Worm (Caenorhabditis elegans): ENCODE results near the gene B0280.7.
A peak's percentile ranks its signal among the peaks of the same experiment; 100 is the strongest.

Gene B0280.7

ce11 chrIII:7155631-7156030 lies 43.9 kb upstream of the B0280.7 start (continued):
- no peak for TF ChIP-seq nhr-84 (tag; optimal IDR thresholded peaks at IDR 0.05)
- peak; percentile 87 to 92 for TF ChIP-seq efl-1 (optimal IDR thresholded peaks at IDR 0.05)
- TF ChIP-seq efl-1 (GFP tag; optimal IDR thresholded peaks at IDR 0.05 in 1 of 2) = peak; percentile 61 to 97
- peak; percentile 97 for TF ChIP-seq snu-23 (GFP tag; optimal IDR thresholded peaks at IDR 0.05)
- no peak for TF ChIP-seq ces-1 (GFP tag; optimal IDR thresholded peaks at IDR 0.05)
- TF ChIP-seq isw-1 (GFP tag; IDR thresholded peaks at IDR 0.05) = peak; percentile 93
- TF ChIP-seq C04F5.9 (tag; optimal IDR thresholded peaks at IDR 0.05) = peak; percentile 43
- TF ChIP-seq pag-3 (tag; optimal IDR thresholded peaks at IDR 0.05; ENCODE audit: borderline replicate concordance, insufficient read depth) = no peak
- TF ChIP-seq nhr-47 (tag; optimal IDR thresholded peaks at IDR 0.05) = peak; percentile 95
- TF ChIP-seq nhr-20 (tag; optimal IDR thresholded peaks at IDR 0.05) = peak; percentile 95
- peak; percentile 97 for TF ChIP-seq nhr-85 (tag)
- TF ChIP-seq lir-3 (tag; optimal IDR thresholded peaks at IDR 0.05; ENCODE audit: poor library complexity) = peak; percentile 75
- no peak for TF ChIP-seq F16B12.6 (tag; optimal IDR thresholded peaks at IDR 0.05)
- peak; percentile 52 for TF ChIP-seq nhr-237 (tag; optimal IDR thresholded peaks at IDR 0.05)
- peak; percentile 91 for TF ChIP-seq fkh-10 (GFP tag; optimal IDR thresholded peaks at IDR 0.05)
- TF ChIP-seq sptf-1 (tag; optimal IDR thresholded peaks at IDR 0.05) = no peak
- TF ChIP-seq nhr-11 (tag; optimal IDR thresholded peaks at IDR 0.05) = peak; percentile 92
- TF ChIP-seq hlh-17 (GFP tag; optimal IDR thresholded peaks at IDR 0.05; ENCODE audit: borderline replicate concordance) = no peak
- TF ChIP-seq lin-13 (GFP tag; optimal IDR thresholded peaks at IDR 0.05) = peak; percentile 89
- peak; percentile 99 for TF ChIP-seq nhr-71 (tag; optimal IDR thresholded peaks at IDR 0.05)
- TF ChIP-seq fos-1 (tag; optimal IDR thresholded peaks at IDR 0.05) = peak; percentile 91
- no peak for TF ChIP-seq nhr-28 (tag; optimal IDR thresholded peaks at IDR 0.05)
- peak; percentile 13 for TF ChIP-seq fkh-4 (tag; optimal IDR thresholded peaks at IDR 0.05; ENCODE audit: borderline replicate concordance)
- no peak for TF ChIP-seq tlp-1 (tag; optimal IDR thresholded peaks at IDR 0.05)
- TF ChIP-seq sox-4 (tag; optimal IDR thresholded peaks at IDR 0.05) = peak; percentile 62
- no peak for TF ChIP-seq mef-2 (tag; optimal IDR thresholded peaks at IDR 0.05)
- TF ChIP-seq zip-4 (GFP tag; optimal IDR thresholded peaks at IDR 0.05) = peak; percentile 49
- TF ChIP-seq Y116A8C.19 (tag; optimal IDR thresholded peaks at IDR 0.05; ENCODE audit: borderline replicate concordance) = no peak
- peak; percentile 86 for TF ChIP-seq nhr-90 (tag; optimal IDR thresholded peaks at IDR 0.05; ENCODE audit: poor library complexity)
- TF ChIP-seq aly-2 (tag; optimal IDR thresholded peaks at IDR 0.05) = peak; percentile 69
- TF ChIP-seq fkh-8 (tag; optimal IDR thresholded peaks at IDR 0.05) = peak; percentile 98
- TF ChIP-seq hpl-2 (GFP tag; optimal IDR thresholded peaks at IDR 0.05) = peak; percentile 75

ce11 chrIII:7154526-7154925 lies 42.8 kb upstream of the B0280.7 start:
- TF ChIP-seq lin-14 (GFP tag; optimal IDR thresholded peaks at IDR 0.05) = peak; percentile 49
- TF ChIP-seq lin-15B (tag; optimal IDR thresholded peaks at IDR 0.05) = no peak
- TF ChIP-seq ets-5 (GFP tag; IDR thresholded peaks at IDR 0.05) = no peak
- TF ChIP-seq snpc-4 (tag; optimal IDR thresholded peaks at IDR 0.05) = no peak
- no peak for TF ChIP-seq grh-1 (GFP tag; IDR thresholded peaks at IDR 0.05)
- no peak for TF ChIP-seq pag-3 (tag; optimal IDR thresholded peaks at IDR 0.05; ENCODE audit: borderline replicate concordance, insufficient read depth)
- TF ChIP-seq aha-1 (tag; optimal IDR thresholded peaks at IDR 0.05) = no peak
- no peak for TF ChIP-seq lin-13 (GFP tag; optimal IDR thresholded peaks at IDR 0.05)
- no peak for TF ChIP-seq ztf-4 (tag; optimal IDR thresholded peaks at IDR 0.05)
- TF ChIP-seq lsy-2 (tag; optimal IDR thresholded peaks at IDR 0.05) = no peak
- no peak for TF ChIP-seq hlh-4 (tag; optimal IDR thresholded peaks at IDR 0.05)
- TF ChIP-seq nhr-237 (tag; optimal IDR thresholded peaks at IDR 0.05) = no peak
- no peak for TF ChIP-seq egl-13 (tag; optimal IDR thresholded peaks at IDR 0.05)
- TF ChIP-seq nhr-76 (tag; optimal IDR thresholded peaks at IDR 0.05) = no peak
- TF ChIP-seq vab-15 (tag; optimal IDR thresholded peaks at IDR 0.05) = no peak
- no peak for TF ChIP-seq C34B4.2 (tag; optimal IDR thresholded peaks at IDR 0.05)
- TF ChIP-seq ceh-8 (GFP tag; optimal IDR thresholded peaks at IDR 0.05) = no peak
- TF ChIP-seq lir-3 (tag; optimal IDR thresholded peaks at IDR 0.05; ENCODE audit: poor library complexity) = no peak
- no peak for TF ChIP-seq ceh-90 (tag; optimal IDR thresholded peaks at IDR 0.05)
- peak; percentile 35 for TF ChIP-seq snu-23 (GFP tag; optimal IDR thresholded peaks at IDR 0.05)
- TF ChIP-seq ama-1 (optimal IDR thresholded peaks at IDR 0.05) = no peak
- TF ChIP-seq pqm-1 (tag; optimal IDR thresholded peaks at IDR 0.05) = no peak
- no peak for TF ChIP-seq ceh-88 (GFP tag; IDR thresholded peaks at IDR 0.05)
- TF ChIP-seq swsn-7 (tag; optimal IDR thresholded peaks at IDR 0.05) = no peak
- TF ChIP-seq skn-1 (tag; optimal IDR thresholded peaks at IDR 0.05) = no peak
- TF ChIP-seq mdl-1 (tag; optimal IDR thresholded peaks at IDR 0.05) = no peak
- no peak for TF ChIP-seq tlp-1 (tag; optimal IDR thresholded peaks at IDR 0.05)
- TF ChIP-seq hlh-17 (GFP tag; optimal IDR thresholded peaks at IDR 0.05; ENCODE audit: borderline replicate concordance) = no peak
- TF ChIP-seq Y116A8C.19 (tag; optimal IDR thresholded peaks at IDR 0.05; ENCODE audit: borderline replicate concordance) = no peak
